Worm (Caenorhabditis elegans) whole organism, midembryonic: ENCODE measurements around the gene sbt-1.

Source experiments
- flt-1 ChIP-seq: fragments of 200-800 bp; sonication (Bioruptor generic); IDR thresholded peaks from 2 replicates; pipeline ENCODE4 v1.3.6; 2022; ENCODE audit warnings: missing genetic modification characterization, missing compliant biosample characterization
- klf-2 ChIP-seq: fragments of 200-800 bp; sonication (Bioruptor generic); conservative IDR thresholded peaks from 2 replicates; pipeline ENCODE4 v1.3.6; 2022; ENCODE audit warnings: missing genetic modification reagents, missing genetic modification characterization, missing compliant biosample characterization
- med-1 ChIP-seq: sonication (generic microtip); optimal IDR thresholded peaks from 2 replicates; lab custom pipeline; 2017; ENCODE audit warnings: missing genetic modification characterization, mild to moderate bottlenecking, missing compliant biosample characterization, antibody characterized with exemption, missing genetic modification reagents; ENCODE audit not compliant: insufficient read depth

ce11 chrV:20790011-20790410, 38.7 kb downstream of the sbt-1 start, which contains the start of gene Y44A6D.1:
- no peak for TF ChIP-seq med-1 (GFP tag; lab: Kevin White, UChicago)
- TF ChIP-seq flt-1, result no peak
- TF ChIP-seq klf-2 (GFP tag; lab: Robert Waterston, UW), result no peak
